Fruit fly (Drosophila melanogaster): ENCODE results near the gene CG4594.

dm6 chr2L:9963603-9964042, 43.7 kb downstream of the CG4594 start, which contains the start of gene CG5850:
- no peak for TF ChIP-seq EcR (GFP tag; optimal IDR thresholded peaks at IDR 0.05)
- TF ChIP-seq Dll (optimal IDR thresholded peaks at IDR 0.05): no peak
- TF ChIP-seq pan (optimal IDR thresholded peaks at IDR 0.05): no peak
- TF ChIP-seq psq (optimal IDR thresholded peaks at IDR 0.05): no peak

Measured in whole organism.